Worm (Caenorhabditis elegans) whole organism, young adult: ENCODE measurements around the gene rpl-5.

Experiments used
- B0261.1 ChIP-seq: sonication (generic microtip); optimal IDR thresholded peaks from 2 replicates; lab custom pipeline; 2016; ENCODE audit warnings: mild to moderate bottlenecking, missing genetic modification characterization, moderate library complexity, missing compliant biosample characterization
- C06A6.2 ChIP-seq: fragments of 200-800 bp; sonication (Bioruptor generic); conservative IDR thresholded peaks from 2 replicates; pipeline ENCODE4 v1.3.6; 2022; ENCODE audit warnings: missing genetic modification characterization, missing compliant biosample characterization
- C17E4.6 ChIP-seq: fragments of 200-800 bp; sonication (Bioruptor generic); IDR thresholded peaks from 2 replicates; pipeline ENCODE4 v1.3.6; 2022; ENCODE audit warnings: missing genetic modification reagents, missing genetic modification characterization, missing compliant biosample characterization
- D2030.7 ChIP-seq: fragments of 200-800 bp; sonication (Bioruptor generic); IDR thresholded peaks from 2 replicates; pipeline ENCODE4 v1.3.6; 2022; ENCODE audit warnings: missing genetic modification reagents, missing genetic modification characterization, missing compliant biosample characterization
- F23B12.7 ChIP-seq: sonication (generic microtip); optimal IDR thresholded peaks from 2 replicates; lab custom pipeline; 2017; ENCODE audit warnings: missing genetic modification characterization, mild to moderate bottlenecking, missing compliant biosample characterization, antibody characterized with exemption, moderate library complexity; ENCODE audit not compliant: insufficient read depth
- F37B4.10 ChIP-seq: fragments of 200-800 bp; sonication (Bioruptor generic); IDR thresholded peaks from 2 replicates; pipeline ENCODE4 v1.3.6; 2022; ENCODE audit warnings: missing genetic modification characterization, missing compliant biosample characterization
- F49E8.2 ChIP-seq: sonication (generic microtip); optimal IDR thresholded peaks from 3 replicates; lab custom pipeline; 2017; ENCODE audit warnings: missing genetic modification characterization, mild to moderate bottlenecking, missing compliant biosample characterization, antibody characterized with exemption, moderate library complexity; ENCODE audit not compliant: insufficient read depth
- K12H6.12 ChIP-seq: fragments of 200-800 bp; sonication (Bioruptor generic); optimal IDR thresholded peaks from 2 replicates; lab custom pipeline; 2018; ENCODE audit warnings: mild to moderate bottlenecking, missing genetic modification characterization, missing compliant biosample characterization
- Y67H2A.10 ChIP-seq: fragments of 200-800 bp; sonication (Bioruptor generic); conservative IDR thresholded peaks from 2 replicates; pipeline ENCODE4 v1.3.6; 2022; ENCODE audit warnings: missing genetic modification reagents, missing genetic modification characterization, missing compliant biosample characterization
- Y79H2A.3 ChIP-seq: fragments of 200-800 bp; sonication (Bioruptor generic); conservative IDR thresholded peaks from 2 replicates; pipeline ENCODE4 v1.3.6; 2022; ENCODE audit warnings: missing genetic modification reagents, missing genetic modification characterization, missing compliant biosample characterization
- ama-1 ChIP-seq, 3 experiments: fragments of 150-350 bp in 1 of 3; sonication (generic microtip) in 2 of 3; optimal IDR thresholded peaks; 2 replicates each; lab custom pipeline; 2014 to 2018; ENCODE audit warnings: missing biosample characterization in 2 of 3, missing genetic modification characterization in 2 of 3, missing genetic modification reagents in 2 of 3
- aptf-2 ChIP-seq: fragments of 200-800 bp; sonication (Bioruptor generic); conservative IDR thresholded peaks from 2 replicates; pipeline ENCODE4 v1.3.6; 2022; ENCODE audit warnings: missing genetic modification reagents, missing genetic modification characterization, missing compliant biosample characterization
- athp-1 ChIP-seq: sonication (generic microtip); optimal IDR thresholded peaks from 2 replicates; lab custom pipeline; 2017; ENCODE audit warnings: mild to moderate bottlenecking, missing genetic modification characterization, missing compliant biosample characterization
- attf-3 ChIP-seq: fragments of 200-800 bp; sonication (Bioruptor generic); conservative IDR thresholded peaks from 2 replicates; pipeline ENCODE4 v1.3.6; 2022; ENCODE audit warnings: missing genetic modification reagents, missing genetic modification characterization, missing compliant biosample characterization
- bed-2 ChIP-seq: fragments of 200-800 bp; sonication (Bioruptor generic); IDR thresholded peaks from 2 replicates; pipeline ENCODE4 v1.3.6; 2022; ENCODE audit warnings: missing genetic modification reagents, missing genetic modification characterization, missing compliant biosample characterization
- ceh-100 ChIP-seq: fragments of 200-800 bp; sonication (Bioruptor generic); IDR thresholded peaks from 2 replicates; pipeline ENCODE4 v1.3.6; 2022; ENCODE audit warnings: missing genetic modification reagents, missing genetic modification characterization, missing compliant biosample characterization
- ceh-27 ChIP-seq: fragments of 200-800 bp; sonication (Bioruptor generic); optimal IDR thresholded peaks from 2 replicates; lab custom pipeline; 2018; ENCODE audit warnings: mild to moderate bottlenecking, missing genetic modification characterization, moderate library complexity, missing compliant biosample characterization
- ceh-40 ChIP-seq: fragments of 200-800 bp; sonication (Bioruptor generic); IDR thresholded peaks from 2 replicates; pipeline ENCODE4 v1.3.6; 2022; ENCODE audit warnings: missing genetic modification characterization, missing compliant biosample characterization
- efl-1 ChIP-seq: fragments of 150-350 bp; optimal IDR thresholded peaks from 2 replicates; lab custom pipeline; 2014; ENCODE audit warnings: missing biosample characterization, missing genetic modification reagents, missing genetic modification characterization
- ets-4 ChIP-seq: fragments of 200-800 bp; sonication (Bioruptor generic); optimal IDR thresholded peaks from 2 replicates; lab custom pipeline; 2018; ENCODE audit warnings: mild to moderate bottlenecking, missing genetic modification characterization, missing compliant biosample characterization
- fkh-3 ChIP-seq: sonication (generic microtip); optimal IDR thresholded peaks from 2 replicates; lab custom pipeline; 2016; ENCODE audit warnings: mild to moderate bottlenecking, missing genetic modification characterization, missing compliant biosample characterization
- gei-17 ChIP-seq: fragments of 200-800 bp; sonication (Bioruptor generic); optimal IDR thresholded peaks from 2 replicates; lab custom pipeline; 2018; ENCODE audit warnings: mild to moderate bottlenecking, missing genetic modification characterization, missing compliant biosample characterization
- him-1 ChIP-seq: sonication (generic microtip); optimal IDR thresholded peaks from 2 replicates; lab custom pipeline; 2016; ENCODE audit warnings: missing genotype, missing genetic modification reagents, missing genetic modification characterization, missing compliant biosample characterization
- lag-1 ChIP-seq: fragments of 200-800 bp; sonication (Bioruptor generic); IDR thresholded peaks from 2 replicates; pipeline ENCODE4 v1.3.6; 2022; ENCODE audit warnings: missing genetic modification reagents, missing genetic modification characterization, missing compliant biosample characterization
- lin-35 ChIP-seq, 3 experiments: fragments of 150-350 bp in 2 of 3; sonication (generic microtip) in 1 of 3; optimal IDR thresholded peaks; 2 replicates each; lab custom pipeline; 2014 to 2018; ENCODE audit warnings: missing biosample characterization in 3 of 3, missing genetic modification characterization in 3 of 3, missing genetic modification reagents in 3 of 3
- lin-54 ChIP-seq: fragments of 200-800 bp; sonication (Bioruptor generic); optimal IDR thresholded peaks from 2 replicates; lab custom pipeline; 2018; ENCODE audit warnings: mild to moderate bottlenecking, missing genetic modification characterization, missing compliant biosample characterization
- lir-1 ChIP-seq: fragments of 200-800 bp; sonication (Bioruptor generic); conservative IDR thresholded peaks from 2 replicates; pipeline ENCODE4 v1.3.6; 2022; ENCODE audit warnings: missing genetic modification reagents, missing genetic modification characterization, missing compliant biosample characterization
- lsy-27 ChIP-seq: sonication (generic microtip); optimal IDR thresholded peaks from 2 replicates; lab custom pipeline; 2017; ENCODE audit warnings: missing genetic modification characterization, mild to moderate bottlenecking, missing compliant biosample characterization, antibody characterized with exemption, missing genotype, borderline replicate concordance; ENCODE audit not compliant: insufficient read depth
- madf-10 ChIP-seq: sonication (generic microtip); optimal IDR thresholded peaks from 2 replicates; lab custom pipeline; 2016; ENCODE audit warnings: mild to moderate bottlenecking, missing genetic modification characterization, missing compliant biosample characterization
- madf-8 ChIP-seq: fragments of 200-800 bp; sonication (Bioruptor generic); conservative IDR thresholded peaks from 2 replicates; pipeline ENCODE4 v1.3.6; 2022; ENCODE audit warnings: missing genetic modification reagents, missing genetic modification characterization, missing compliant biosample characterization
- mes-4 ChIP-seq: sonication (generic microtip); optimal IDR thresholded peaks from 2 replicates; lab custom pipeline; 2016; ENCODE audit warnings: missing genotype, missing genetic modification characterization, missing compliant biosample characterization
- nhr-179 ChIP-seq: sonication (generic microtip); optimal IDR thresholded peaks from 2 replicates; lab custom pipeline; 2016; ENCODE audit warnings: mild to moderate bottlenecking, missing genetic modification characterization, missing compliant biosample characterization
- pha-4 ChIP-seq: fragments of 150-350 bp; sonication (generic microtip); optimal IDR thresholded peaks from 2 replicates; lab custom pipeline; 2014; ENCODE audit warnings: missing biosample characterization, missing genetic modification reagents, missing genetic modification characterization
- sdz-38 ChIP-seq: sonication (generic microtip); optimal IDR thresholded peaks from 2 replicates; lab custom pipeline; 2016; ENCODE audit warnings: missing genotype, missing genetic modification characterization, missing compliant biosample characterization
- sea-2 ChIP-seq: fragments of 200-800 bp; sonication (Bioruptor generic); IDR thresholded peaks from 2 replicates; pipeline ENCODE4 v1.3.6; 2022; ENCODE audit warnings: missing genetic modification characterization, missing compliant biosample characterization
- snpc-1.3 ChIP-seq: sonication (generic microtip); optimal IDR thresholded peaks from 2 replicates; lab custom pipeline; 2017; ENCODE audit warnings: missing genetic modification characterization, mild to moderate bottlenecking, missing compliant biosample characterization, antibody characterized with exemption, moderate library complexity, missing genotype, missing genetic modification reagents; ENCODE audit not compliant: insufficient read depth
- snpc-3.4 ChIP-seq: sonication (generic microtip); optimal IDR thresholded peaks from 2 replicates; lab custom pipeline; 2017; ENCODE audit warnings: missing genetic modification characterization, mild to moderate bottlenecking, missing compliant biosample characterization, antibody characterized with exemption, moderate library complexity, missing genotype, missing genetic modification reagents
- somi-1 ChIP-seq: fragments of 200-800 bp; sonication (Bioruptor generic); optimal IDR thresholded peaks from 2 replicates; lab custom pipeline; 2018; ENCODE audit warnings: mild to moderate bottlenecking, missing genetic modification characterization, missing compliant biosample characterization
- sptf-2 ChIP-seq: fragments of 200-800 bp; sonication (Bioruptor generic); optimal IDR thresholded peaks from 2 replicates; lab custom pipeline; 2018; ENCODE audit warnings: mild to moderate bottlenecking, missing genetic modification characterization, missing compliant biosample characterization
- tbp1 ChIP-seq: fragments of 200-800 bp; sonication (Bioruptor generic); optimal IDR thresholded peaks from 2 replicates; lab custom pipeline; 2018; ENCODE audit warnings: mild to moderate bottlenecking, missing genetic modification characterization, missing compliant biosample characterization
- unc-130 ChIP-seq: sonication (generic microtip); optimal IDR thresholded peaks from 2 replicates; lab custom pipeline; 2016; ENCODE audit warnings: missing genetic modification reagents, missing genetic modification characterization, missing compliant biosample characterization
- xnd-1 ChIP-seq: sonication (generic microtip); optimal IDR thresholded peaks from 2 replicates; lab custom pipeline; 2016; ENCODE audit warnings: missing genotype, missing genetic modification reagents, missing genetic modification characterization, missing compliant biosample characterization
- ztf-28 ChIP-seq: fragments of 200-800 bp; sonication (Bioruptor generic); IDR thresholded peaks from 2 replicates; pipeline ENCODE4 v1.3.6; 2022; ENCODE audit warnings: missing genetic modification reagents, missing genetic modification characterization, missing compliant biosample characterization
- ztf-6 ChIP-seq: fragments of 200-800 bp; sonication (Bioruptor generic); IDR thresholded peaks from 2 replicates; pipeline ENCODE4 v1.3.6; 2022; ENCODE audit warnings: missing genetic modification reagents, missing genetic modification characterization, missing compliant biosample characterization

The rpl-5 gene

ce11 chrII:8611330-8611729, 41.6 kb downstream of the rpl-5 start:
- TF ChIP-seq ets-4 (GFP tag; lab: Kevin White, UChicago) = no peak
- no peak for TF ChIP-seq snpc-3.4 (tag; lab: Kevin White, UChicago)
- no peak for TF ChIP-seq ceh-100
- no peak for TF ChIP-seq him-1 (tag; lab: Kevin White, UChicago)
- TF ChIP-seq ama-1 (optimal IDR thresholded peaks at IDR 0.05; lab: Kevin White, UChicago) = no peak
- no peak for TF ChIP-seq ama-1 (GFP tag; optimal IDR thresholded peaks at IDR 0.05; lab: Kevin White, UChicago)
- no peak for TF ChIP-seq xnd-1 (tag; lab: Kevin White, UChicago)
- TF ChIP-seq F23B12.7 (tag; lab: Kevin White, UChicago) = no peak
- TF ChIP-seq C17E4.6 (GFP tag; lab: Robert Waterston, UW) = no peak
- TF ChIP-seq ztf-28 (GFP tag; lab: Robert Waterston, UW) = no peak

- TF ChIP-seq pha-4 (no peak), lir-1 (GFP tag; lab: Robert Waterston, UW) (no peak), C06A6.2 (GFP tag; lab: Robert Waterston, UW) (no peak), unc-130 (GFP tag; lab: Kevin White, UChicago) (no peak), lin-35 (GFP tag; optimal IDR thresholded peaks at IDR 0.05; lab: Kevin White, UChicago) (no peak), mes-4 (tag; lab: Kevin White, UChicago) (no peak), B0261.1 (tag; lab: Kevin White, UChicago) (no peak), Y79H2A.3 (GFP tag; lab: Robert Waterston, UW) (no peak), attf-3 (no peak), Y67H2A.10 (GFP tag; lab: Robert Waterston, UW) (no peak), somi-1 (GFP tag; lab: Kevin White, UChicago) (no peak), efl-1 (GFP tag; lab: Kevin White, UChicago) (no peak), lsy-27 (tag; lab: Kevin White, UChicago) (no peak), madf-8 (GFP tag; lab: Robert Waterston, UW) (no peak), sdz-38 (tag; lab: Kevin White, UChicago) (no peak), madf-10 (tag; lab: Kevin White, UChicago) (no peak), tbp1 (GFP tag; lab: Kevin White, UChicago) (no peak), ztf-28 (GFP tag; lab: Robert Waterston, UW) (no peak)
Observed at ce11 chrII:8612470-8612869, 42.7 kb downstream of the rpl-5 start, which contains the start of gene T22C8.1. Gene T22C8.1 (plus strand): TSS chrII:8612770.

- TF ChIP-seq D2030.7 = no peak
- TF ChIP-seq athp-1 (tag; lab: Kevin White, UChicago) = no peak
- no peak for TF ChIP-seq gei-17 (GFP tag; lab: Kevin White, UChicago)
- TF ChIP-seq Y67H2A.10 (GFP tag; lab: Robert Waterston, UW) = no peak
- no peak for TF ChIP-seq lag-1
- TF ChIP-seq F49E8.2 = no peak
- no peak for TF ChIP-seq sptf-2 (GFP tag; lab: Kevin White, UChicago)
- TF ChIP-seq F23B12.7 (tag; lab: Kevin White, UChicago) = no peak
- no peak for TF ChIP-seq snpc-1.3 (tag; lab: Kevin White, UChicago)
- TF ChIP-seq sea-2 (GFP tag; lab: Robert Waterston, UW) = no peak
- TF ChIP-seq ceh-40 (GFP tag; lab: Robert Waterston, UW) = no peak
- TF ChIP-seq ceh-27 (GFP tag; lab: Kevin White, UChicago) = no peak
- no peak for TF ChIP-seq K12H6.12 (tag; lab: Kevin White, UChicago)
- no peak for TF ChIP-seq fkh-3
- no peak for TF ChIP-seq lin-54 (GFP tag; lab: Kevin White, UChicago)
- no peak for TF ChIP-seq F37B4.10 (GFP tag; lab: Robert Waterston, UW)
- TF ChIP-seq aptf-2 (GFP tag; lab: Robert Waterston, UW) = no peak
- TF ChIP-seq ztf-6 (GFP tag; lab: Robert Waterston, UW) = no peak
- TF ChIP-seq bed-2 (GFP tag; lab: Robert Waterston, UW) = no peak
- TF ChIP-seq nhr-179 (tag; lab: Kevin White, UChicago) = no peak
- TF ChIP-seq, all 124 proteins: peak for 0
Observed at ce11 chrII:8616155-8616554, 46.4 kb downstream of the rpl-5 start.
